Fruit fly (Drosophila melanogaster) Kc167 (cell line): Measurements from ENCODE around the gene feo.

Experiments
- Myc ChIP-seq: fragments of >200 bp; optimal IDR thresholded peaks from 2 replicates; lab custom pipeline; 2017; ENCODE audit warnings: missing external identifiers
- Sin3A ChIP-seq: fragments of >200 bp; optimal IDR thresholded peaks from 2 replicates; lab custom pipeline; 2018; ENCODE audit warnings: missing external identifiers
- h ChIP-seq: fragments of >200 bp; optimal IDR thresholded peaks from 3 replicates; lab custom pipeline; 2018; ENCODE audit warnings: missing external identifiers
- insv ChIP-seq: fragments of >200 bp; optimal IDR thresholded peaks from 3 replicates; lab custom pipeline; 2018; ENCODE audit warnings: missing external identifiers
- psq ChIP-seq: fragments of >200 bp; optimal IDR thresholded peaks from 2 replicates; lab custom pipeline; 2017; ENCODE audit warnings: missing external identifiers
- ttk ChIP-seq: sonication (Bioruptor generic); optimal IDR thresholded peaks from 2 replicates; lab custom pipeline; 2017; ENCODE audit warnings: missing external identifiers

The feo gene

dm6 chrX:10835631-10836030 lies 19.0 kb downstream of the feo start:
- TF ChIP-seq Myc (lab: Kevin White, UChicago) (no peak), psq (lab: Kevin White, UChicago) (no peak), ttk (lab: Kevin White, UChicago) (no peak), h (lab: Kevin White, UChicago) (no peak), Sin3A (lab: Kevin White, UChicago) (no peak), insv (lab: Kevin White, UChicago) (no peak)

dm6 chrX:10832369-10832768 lies 22.3 kb downstream of the feo start:
- no peak for TF ChIP-seq ttk (lab: Kevin White, UChicago)
- TF ChIP-seq insv (lab: Kevin White, UChicago) = no peak
- TF ChIP-seq h (lab: Kevin White, UChicago) = no peak
- TF ChIP-seq psq (lab: Kevin White, UChicago) = no peak
- no peak for TF ChIP-seq Myc (lab: Kevin White, UChicago)
- no peak for TF ChIP-seq Sin3A (lab: Kevin White, UChicago)

dm6 chrX:10827301-10827700 lies 27.4 kb downstream of the feo start:
- TF ChIP-seq Myc (lab: Kevin White, UChicago) (no peak), ttk (lab: Kevin White, UChicago) (no peak), psq (lab: Kevin White, UChicago) (no peak), insv (lab: Kevin White, UChicago) (no peak), Sin3A (lab: Kevin White, UChicago) (no peak), h (lab: Kevin White, UChicago) (no peak)

- TF ChIP-seq h (lab: Kevin White, UChicago) = no peak
- TF ChIP-seq psq (lab: Kevin White, UChicago) = no peak
- TF ChIP-seq Myc (lab: Kevin White, UChicago) = no peak
- no peak for TF ChIP-seq insv (lab: Kevin White, UChicago)
- TF ChIP-seq Sin3A (lab: Kevin White, UChicago) = no peak
Measured at dm6 chrX:10825349-10826129, 29.1 kb downstream of the feo start.

- no peak for TF ChIP-seq ttk (lab: Kevin White, UChicago)
- no peak for TF ChIP-seq Sin3A (lab: Kevin White, UChicago)
- no peak for TF ChIP-seq psq (lab: Kevin White, UChicago)
- TF ChIP-seq insv (lab: Kevin White, UChicago) = no peak
- no peak for TF ChIP-seq Myc (lab: Kevin White, UChicago)
- TF ChIP-seq h (lab: Kevin White, UChicago) = no peak
Measured at dm6 chrX:10824227-10824702, 30.4 kb downstream of the feo start, which contains the start of gene Imp. Gene Imp (minus strand): TSS chrX:10824277.

- TF ChIP-seq Sin3A (lab: Kevin White, UChicago) (no peak), insv (lab: Kevin White, UChicago) (no peak), Myc (lab: Kevin White, UChicago) (no peak), ttk (lab: Kevin White, UChicago) (no peak), psq (lab: Kevin White, UChicago) (no peak), h (lab: Kevin White, UChicago) (no peak)
Measured at dm6 chrX:10823441-10823818, 31.2 kb downstream of the feo start.

dm6 chrX:10822678-10823440 lies 31.8 kb downstream of the feo start:
- no peak for TF ChIP-seq Sin3A (lab: Kevin White, UChicago)
- no peak for TF ChIP-seq Myc (lab: Kevin White, UChicago)
- no peak for TF ChIP-seq insv (lab: Kevin White, UChicago)
- TF ChIP-seq ttk (lab: Kevin White, UChicago) = no peak
- TF ChIP-seq h (lab: Kevin White, UChicago) = no peak

dm6 chrX:10822096-10822495 lies 32.6 kb downstream of the feo start:
- TF ChIP-seq Sin3A (lab: Kevin White, UChicago) (no peak), Myc (lab: Kevin White, UChicago) (no peak), h (lab: Kevin White, UChicago) (no peak), insv (lab: Kevin White, UChicago) (no peak), psq (lab: Kevin White, UChicago) (no peak), ttk (lab: Kevin White, UChicago) (no peak)

dm6 chrX:10820741-10821140 lies 33.9 kb downstream of the feo start:
- no peak for TF ChIP-seq psq (lab: Kevin White, UChicago)
- no peak for TF ChIP-seq insv (lab: Kevin White, UChicago)
- no peak for TF ChIP-seq h (lab: Kevin White, UChicago)
- no peak for TF ChIP-seq ttk (lab: Kevin White, UChicago)
- no peak for TF ChIP-seq Myc (lab: Kevin White, UChicago)
- TF ChIP-seq Sin3A (lab: Kevin White, UChicago) = no peak

- TF ChIP-seq Myc (lab: Kevin White, UChicago) (no peak), insv (lab: Kevin White, UChicago) (no peak), psq (lab: Kevin White, UChicago) (no peak), Sin3A (lab: Kevin White, UChicago) (no peak), h (lab: Kevin White, UChicago) (no peak), ttk (lab: Kevin White, UChicago) (no peak)
Measured at dm6 chrX:10816856-10817255, 37.8 kb downstream of the feo start.
